Worm (Caenorhabditis elegans) whole organism, early embryonic: ENCODE data around the gene enpp-1.

Source experiments
- ama-1 ChIP-seq: fragments of 150-350 bp; optimal IDR thresholded peaks from 2 replicates; lab custom pipeline; 2014
- ceh-36 ChIP-seq: sonication (generic microtip); optimal IDR thresholded peaks from 2 replicates; lab custom pipeline; 2016; ENCODE audit warnings: missing genetic modification characterization, inconsistent platforms, missing compliant biosample characterization
- flt-1 ChIP-seq: fragments of 200-800 bp; sonication (Bioruptor generic); IDR thresholded peaks from 2 replicates; pipeline ENCODE4 v1.3.6; 2022; ENCODE audit warnings: missing genetic modification characterization, missing compliant biosample characterization
- hmbx-1 ChIP-seq: sonication (generic microtip); optimal IDR thresholded peaks from 2 replicates; lab custom pipeline; 2016; ENCODE audit warnings: mild to moderate bottlenecking, missing genetic modification characterization, missing compliant biosample characterization
- hmg-4 ChIP-seq: fragments of 200-800 bp; sonication (Bioruptor generic); optimal IDR thresholded peaks from 2 replicates; lab custom pipeline; 2018; ENCODE audit warnings: mild to moderate bottlenecking, missing genetic modification characterization, missing compliant biosample characterization
- tbx-11 ChIP-seq: fragments of 200-800 bp; sonication (Bioruptor generic); IDR thresholded peaks from 2 replicates; pipeline ENCODE4 v1.3.6; 2022; ENCODE audit warnings: missing genetic modification characterization, missing compliant biosample characterization

DNA sequence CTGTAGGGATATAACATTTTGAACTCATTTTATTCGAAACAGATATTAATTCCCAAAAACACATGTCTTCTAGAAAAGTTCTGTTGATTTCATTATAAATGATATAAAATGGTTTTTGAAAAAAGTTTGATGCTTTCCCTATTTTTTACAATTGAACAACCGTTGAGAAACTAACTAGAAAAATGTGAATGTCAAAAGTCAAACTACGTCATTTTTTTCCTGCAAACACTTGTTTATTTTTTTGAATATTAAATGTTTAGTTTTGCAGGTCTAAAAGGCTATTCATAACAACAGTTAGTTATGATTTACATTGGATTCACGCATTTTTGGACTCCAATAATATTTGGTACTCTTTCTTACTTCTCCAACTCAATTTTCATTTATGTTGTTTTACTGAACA, 31.6 kb downstream of the enpp-1 start, which contains the start of gene srj-4:
- TF ChIP-seq hmg-4 (no peak), hmbx-1 (no peak), ama-1 (lab: Kevin White, UChicago) (no peak), tbx-11 (GFP tag; lab: Robert Waterston, UW) (no peak), ceh-36 (tag; lab: Kevin White, UChicago) (no peak), flt-1 (GFP tag; lab: Robert Waterston, UW) (no peak)
